Worm (Caenorhabditis elegans) whole organism, L2 larva: Measurements from ENCODE around the gene efk-1.
A peak's percentile ranks its signal among the peaks of the same experiment; 100 is the strongest.

Source experiments
- C34F6.9 ChIP-seq: fragments of 150-350 bp; optimal IDR thresholded peaks from 2 replicates; lab custom pipeline; 2014; ENCODE audit warnings: missing biosample characterization, missing genetic modification characterization
- F13H6.1 ChIP-seq: sonication (generic microtip); optimal IDR thresholded peaks from 2 replicates; lab custom pipeline; 2016; ENCODE audit warnings: missing genetic modification characterization, missing compliant biosample characterization
- R02D3.7 ChIP-seq: fragments of 150-350 bp; optimal IDR thresholded peaks from 2 replicates; lab custom pipeline; 2014; ENCODE audit warnings: missing biosample characterization, missing genetic modification characterization
- Y55F3AM.14 ChIP-seq: fragments of 200-800 bp; sonication (Bioruptor generic); optimal IDR thresholded peaks from 2 replicates; lab custom pipeline; 2018; ENCODE audit warnings: mild to moderate bottlenecking, missing genetic modification characterization, missing compliant biosample characterization
- ZK546.5 ChIP-seq: sonication (generic microtip); optimal IDR thresholded peaks from 2 replicates; lab custom pipeline; 2017; ENCODE audit warnings: missing biosample characterization, missing genetic modification characterization
- alr-1 ChIP-seq: fragments of 150-350 bp; optimal IDR thresholded peaks from 2 replicates; lab custom pipeline; 2014; ENCODE audit warnings: missing biosample characterization, missing genetic modification characterization
- aly-2 ChIP-seq: fragments of 150-350 bp; optimal IDR thresholded peaks from 2 replicates; lab custom pipeline; 2014; ENCODE audit warnings: missing biosample characterization, missing genetic modification characterization
- ama-1 ChIP-seq: fragments of 150-350 bp; optimal IDR thresholded peaks from 2 replicates; lab custom pipeline; 2018; ENCODE audit warnings: inconsistent platforms
- blmp-1 ChIP-seq: sonication (generic microtip); optimal IDR thresholded peaks from 2 replicates; lab custom pipeline; 2017; ENCODE audit warnings: missing genetic modification characterization, mild to moderate bottlenecking, missing compliant biosample characterization, antibody characterized with exemption, moderate library complexity; ENCODE audit not compliant: insufficient read depth
- ceh-16 ChIP-seq: fragments of 150-350 bp; optimal IDR thresholded peaks from 2 replicates; lab custom pipeline; 2014; ENCODE audit warnings: missing biosample characterization, missing genetic modification characterization
- ceh-82 ChIP-seq: fragments of 150-350 bp; optimal IDR thresholded peaks from 2 replicates; lab custom pipeline; 2014; ENCODE audit warnings: missing biosample characterization, missing genetic modification characterization
- crh-2 ChIP-seq: sonication (generic microtip); optimal IDR thresholded peaks from 2 replicates; lab custom pipeline; 2017; ENCODE audit warnings: missing biosample characterization, missing genetic modification characterization
- dmd-4 ChIP-seq: sonication (generic microtip); optimal IDR thresholded peaks from 2 replicates; lab custom pipeline; 2017; ENCODE audit warnings: missing biosample characterization, missing genetic modification characterization
- egl-27 ChIP-seq: sonication (generic microtip); optimal IDR thresholded peaks from 3 replicates; lab custom pipeline; 2017; ENCODE audit warnings: missing biosample characterization, missing genetic modification reagents, missing genetic modification characterization
- elt-1 ChIP-seq: fragments of 150-350 bp; optimal IDR thresholded peaks from 2 replicates; lab custom pipeline; 2014; ENCODE audit warnings: missing biosample characterization, missing genetic modification characterization
- elt-3 ChIP-seq: sonication (generic microtip); optimal IDR thresholded peaks from 2 replicates; lab custom pipeline; 2017; ENCODE audit warnings: missing biosample characterization, missing genetic modification characterization
- fos-1 ChIP-seq: fragments of 150-350 bp; optimal IDR thresholded peaks from 2 replicates; lab custom pipeline; 2014; ENCODE audit warnings: missing biosample characterization, missing genetic modification characterization
- gmeb-1 ChIP-seq: fragments of 150-350 bp; optimal IDR thresholded peaks from 2 replicates; lab custom pipeline; 2014; ENCODE audit warnings: missing biosample characterization, missing genetic modification characterization
- lin-11 ChIP-seq: fragments of 150-350 bp; sonication (generic microtip); optimal IDR thresholded peaks from 2 replicates; lab custom pipeline; 2014; ENCODE audit warnings: missing biosample characterization, missing genetic modification characterization, inconsistent platforms, mixed read lengths
- lin-13 ChIP-seq: fragments of 150-350 bp; optimal IDR thresholded peaks from 2 replicates; lab custom pipeline; 2014; ENCODE audit warnings: missing biosample characterization, missing genetic modification reagents, missing genetic modification characterization
- lin-39 ChIP-seq: fragments of 150-350 bp; optimal IDR thresholded peaks from 2 replicates; lab custom pipeline; 2014; ENCODE audit warnings: missing biosample characterization, missing genetic modification reagents, missing genetic modification characterization
- lsy-2 ChIP-seq, 2 experiments: fragments of 150-350 bp in 1 of 2; sonication (generic microtip) in 1 of 2; optimal IDR thresholded peaks; 2 replicates each; lab custom pipeline; 2014 to 2017; ENCODE audit warnings: missing biosample characterization in 2 of 2, missing genetic modification characterization in 2 of 2
- mab-5 ChIP-seq: fragments of 150-350 bp; optimal IDR thresholded peaks from 2 replicates; lab custom pipeline; 2014; ENCODE audit warnings: missing biosample characterization, missing genetic modification characterization
- mbf-1 ChIP-seq: sonication (generic microtip); optimal IDR thresholded peaks from 2 replicates; lab custom pipeline; 2017; ENCODE audit warnings: missing biosample characterization, missing genetic modification characterization
- mdl-1 ChIP-seq, 2 experiments: fragments of 150-350 bp in 1 of 2; sonication (generic microtip) in 1 of 2; optimal IDR thresholded peaks; 2 replicates each; lab custom pipeline; 2017; ENCODE audit warnings: missing biosample characterization in 2 of 2, missing genetic modification characterization in 2 of 2
- nhr-10 ChIP-seq: sonication (generic microtip); optimal IDR thresholded peaks from 2 replicates; lab custom pipeline; 2017; ENCODE audit warnings: missing biosample characterization, missing genetic modification characterization
- nhr-11 ChIP-seq: fragments of 150-350 bp; optimal IDR thresholded peaks from 2 replicates; lab custom pipeline; 2014; ENCODE audit warnings: missing biosample characterization, missing genetic modification characterization
- nhr-12 ChIP-seq: fragments of 150-350 bp; optimal IDR thresholded peaks from 2 replicates; lab custom pipeline; 2014; ENCODE audit warnings: missing biosample characterization, missing genetic modification characterization
- nhr-129 ChIP-seq: fragments of 150-350 bp; optimal IDR thresholded peaks from 2 replicates; lab custom pipeline; 2014; ENCODE audit warnings: missing biosample characterization, missing genetic modification characterization
- nhr-21 ChIP-seq: fragments of 150-350 bp; optimal IDR thresholded peaks from 2 replicates; lab custom pipeline; 2014; ENCODE audit warnings: missing biosample characterization, missing genetic modification characterization
- nhr-23 ChIP-seq: fragments of 150-350 bp; optimal IDR thresholded peaks from 2 replicates; lab custom pipeline; 2014; ENCODE audit warnings: missing biosample characterization, missing genetic modification reagents, missing genetic modification characterization
- nhr-237 ChIP-seq: fragments of 150-350 bp; optimal IDR thresholded peaks from 2 replicates; lab custom pipeline; 2014; ENCODE audit warnings: missing biosample characterization, missing genetic modification characterization
- nhr-25 ChIP-seq: fragments of 150-350 bp; sonication (generic microtip); optimal IDR thresholded peaks from 3 replicates; lab custom pipeline; 2014; ENCODE audit warnings: missing biosample characterization, missing genetic modification characterization
- nhr-6 ChIP-seq: fragments of 150-350 bp; optimal IDR thresholded peaks from 2 replicates; lab custom pipeline; 2014; ENCODE audit warnings: missing biosample characterization, missing genetic modification characterization
- nhr-77 ChIP-seq: fragments of 150-350 bp; optimal IDR thresholded peaks from 2 replicates; lab custom pipeline; 2014; ENCODE audit warnings: missing biosample characterization, missing genetic modification characterization
- peb-1 ChIP-seq: fragments of 150-350 bp; optimal IDR thresholded peaks from 2 replicates; lab custom pipeline; 2014; ENCODE audit warnings: missing biosample characterization, missing genetic modification characterization
- sem-4 ChIP-seq: fragments of 150-350 bp; optimal IDR thresholded peaks from 2 replicates; lab custom pipeline; 2014; ENCODE audit warnings: missing biosample characterization, missing genetic modification reagents, missing genetic modification characterization
- skn-1 ChIP-seq: sonication (generic microtip); optimal IDR thresholded peaks from 2 replicates; lab custom pipeline; 2017; ENCODE audit warnings: missing biosample characterization, missing genetic modification characterization
- sma-3 ChIP-seq: sonication (generic microtip); optimal IDR thresholded peaks from 2 replicates; lab custom pipeline; 2016; ENCODE audit warnings: missing genetic modification reagents, missing genetic modification characterization, missing compliant biosample characterization
- sma-9 ChIP-seq, 2 experiments: fragments of 150-350 bp in 1 of 2; sonication (generic microtip) in 1 of 2; optimal IDR thresholded peaks; 2 replicates each; lab custom pipeline; 2014 to 2016; ENCODE audit warnings: missing genetic modification characterization in 2 of 2, mild to moderate bottlenecking in 1 of 2, missing biosample characterization in 1 of 2, missing compliant biosample characterization in 1 of 2, missing genetic modification reagents in 1 of 2, moderate library complexity in 1 of 2
- snpc-4 ChIP-seq: fragments of 150-350 bp; optimal IDR thresholded peaks from 2 replicates; lab custom pipeline; 2014; ENCODE audit warnings: missing biosample characterization, missing genetic modification characterization
- unc-39 ChIP-seq: fragments of 150-350 bp; optimal IDR thresholded peaks from 2 replicates; lab custom pipeline; 2014; ENCODE audit warnings: missing biosample characterization, missing genetic modification characterization
- unc-55 ChIP-seq: fragments of 150-350 bp; sonication (generic microtip); optimal IDR thresholded peaks from 3 replicates; lab custom pipeline; 2014; ENCODE audit warnings: missing biosample characterization, missing genetic modification reagents, missing genetic modification characterization
- unc-62 ChIP-seq: fragments of 150-350 bp; optimal IDR thresholded peaks from 2 replicates; lab custom pipeline; 2014; ENCODE audit warnings: missing biosample characterization, missing genetic modification reagents, missing genetic modification characterization
- zag-1 ChIP-seq: fragments of 150-350 bp; optimal IDR thresholded peaks from 2 replicates; lab custom pipeline; 2014; ENCODE audit warnings: missing biosample characterization, missing genetic modification characterization
- ztf-1 ChIP-seq: fragments of 200-800 bp; sonication (Bioruptor generic); conservative IDR thresholded peaks from 2 replicates; pipeline ENCODE4 v1.3.6; 2022; ENCODE audit warnings: missing genetic modification characterization, missing compliant biosample characterization
- ztf-11 ChIP-seq: sonication (generic microtip); optimal IDR thresholded peaks from 2 replicates; lab custom pipeline; 2017; ENCODE audit warnings: missing biosample characterization, missing genetic modification characterization
- ztf-4 ChIP-seq: fragments of 150-350 bp; optimal IDR thresholded peaks from 2 replicates; lab custom pipeline; 2014; ENCODE audit warnings: missing biosample characterization, missing genetic modification characterization

The efk-1 gene

DNA sequence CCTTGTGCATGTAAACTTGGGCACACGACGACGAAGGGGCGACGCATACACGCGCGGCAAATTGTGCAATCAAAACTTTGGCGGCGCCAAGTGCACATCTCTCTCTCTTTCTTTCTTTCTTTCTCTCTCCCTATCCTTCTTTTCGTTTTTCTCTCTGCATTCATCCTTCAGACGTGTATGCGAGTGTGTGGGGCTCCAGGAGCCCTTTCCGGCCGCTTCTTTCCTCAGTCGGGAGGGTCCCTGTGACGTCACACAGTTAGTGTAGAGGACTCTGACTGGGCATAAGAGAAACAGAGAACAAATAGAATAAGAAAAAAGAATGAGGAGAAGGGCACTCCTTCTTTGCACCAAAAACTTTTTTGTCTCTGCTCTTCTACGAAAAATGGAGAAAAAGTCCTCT is 30.9 kb downstream of the efk-1 start:
- TF ChIP-seq nhr-25 (tag; lab: Kevin White, UChicago): no peak
- TF ChIP-seq nhr-77 (tag; lab: Kevin White, UChicago): no peak
- TF ChIP-seq unc-39 (tag; lab: Kevin White, UChicago): no peak
- no peak for TF ChIP-seq elt-3 (tag; lab: Kevin White, UChicago)
- no peak for TF ChIP-seq gmeb-1 (tag; lab: Kevin White, UChicago)
- TF ChIP-seq lin-13 (GFP tag; lab: Kevin White, UChicago): peak; percentile 73
- peak; percentile 81 for TF ChIP-seq crh-2 (tag; lab: Kevin White, UChicago)
- TF ChIP-seq lin-11 (tag; lab: Kevin White, UChicago): peak; percentile 16
- peak; percentile 76 for TF ChIP-seq unc-55 (GFP tag; lab: Kevin White, UChicago)
- no peak for TF ChIP-seq snpc-4
- TF ChIP-seq R02D3.7 (tag; lab: Kevin White, UChicago): no peak
- no peak for TF ChIP-seq lin-39 (tag; lab: Kevin White, UChicago)
- TF ChIP-seq sma-9 (GFP tag; optimal IDR thresholded peaks at IDR 0.05; lab: Kevin White, UChicago): peak; percentile 92
- no peak for TF ChIP-seq sma-9 (tag; optimal IDR thresholded peaks at IDR 0.05; lab: Kevin White, UChicago)
- no peak for TF ChIP-seq ceh-82 (tag; lab: Kevin White, UChicago)
- no peak for TF ChIP-seq peb-1 (tag; lab: Kevin White, UChicago)
- no peak for TF ChIP-seq nhr-11
- TF ChIP-seq unc-62 (GFP tag; lab: Kevin White, UChicago): no peak
- TF ChIP-seq C34F6.9 (tag; lab: Kevin White, UChicago): peak; percentile 77
- peak; percentile 31 to 79 for TF ChIP-seq lsy-2 (tag; optimal IDR thresholded peaks at IDR 0.05; lab: Kevin White, UChicago)
- peak; percentile 53 for TF ChIP-seq egl-27 (tag; lab: Kevin White, UChicago)
- no peak for TF ChIP-seq alr-1 (tag; lab: Kevin White, UChicago)
- no peak for TF ChIP-seq ceh-16 (tag; lab: Kevin White, UChicago)
- TF ChIP-seq aly-2 (tag; lab: Kevin White, UChicago): no peak
- TF ChIP-seq ztf-11 (tag; lab: Kevin White, UChicago): no peak
- TF ChIP-seq F13H6.1 (tag; lab: Kevin White, UChicago): peak; percentile 93
- TF ChIP-seq nhr-237 (tag; lab: Kevin White, UChicago): no peak
- peak; percentile 71 for TF ChIP-seq nhr-129
- TF ChIP-seq nhr-6: peak; percentile 49
- no peak for TF ChIP-seq sma-3 (GFP tag; lab: Kevin White, UChicago)
- TF ChIP-seq nhr-10 (tag; lab: Kevin White, UChicago): no peak
- TF ChIP-seq nhr-23 (tag; lab: Kevin White, UChicago): no peak
- TF ChIP-seq skn-1: no peak
- TF ChIP-seq ZK546.5 (tag; lab: Kevin White, UChicago): peak; percentile 20
- TF ChIP-seq zag-1 (tag; lab: Kevin White, UChicago): peak; percentile 93
- TF ChIP-seq ama-1 (lab: Kevin White, UChicago): no peak
- peak; percentile 87 for TF ChIP-seq sem-4
- TF ChIP-seq mab-5 (tag; lab: Kevin White, UChicago): peak; percentile 54
- TF ChIP-seq Y55F3AM.14 (GFP tag; lab: Kevin White, UChicago): peak; percentile 84
- no peak for TF ChIP-seq blmp-1
- TF ChIP-seq dmd-4 (tag; lab: Kevin White, UChicago): no peak
- TF ChIP-seq mbf-1 (tag; lab: Kevin White, UChicago): no peak
- peak; percentile 62 for TF ChIP-seq ztf-4 (tag; lab: Kevin White, UChicago)
- TF ChIP-seq mdl-1 (tag; optimal IDR thresholded peaks at IDR 0.05; lab: Kevin White, UChicago): peak; percentile 46 to 51
- no peak for TF ChIP-seq fos-1 (tag; lab: Kevin White, UChicago)
- no peak for TF ChIP-seq nhr-21 (tag; lab: Kevin White, UChicago)
- no peak for TF ChIP-seq nhr-12 (tag; lab: Kevin White, UChicago)
- no peak for TF ChIP-seq ztf-1 (GFP tag; lab: Robert Waterston, UW)
- TF ChIP-seq elt-1 (tag; lab: Kevin White, UChicago): no peak
